Worm (Caenorhabditis elegans): Measurements from ENCODE around the gene mnk-1.

DNA sequence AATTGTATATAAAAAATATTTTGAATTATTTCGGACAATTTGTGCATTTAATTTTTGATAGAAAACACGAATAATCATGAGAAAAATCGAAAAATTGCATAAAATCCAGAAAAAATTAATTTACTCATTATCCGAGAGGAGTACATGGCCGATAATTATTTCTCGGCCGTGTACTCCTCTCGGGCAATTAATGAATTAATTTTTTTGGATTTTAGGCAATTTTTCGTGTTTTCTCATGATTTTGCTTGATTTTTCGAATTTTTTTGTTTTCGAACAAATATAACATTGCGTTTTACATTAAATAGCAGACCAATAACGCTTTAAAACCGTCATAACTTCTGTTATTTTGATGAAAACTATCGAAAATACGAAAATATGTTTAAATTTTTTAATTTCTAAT is 16.9 kb downstream of the mnk-1 start:
- TF ChIP-seq lin-13 (GFP tag; optimal IDR thresholded peaks at IDR 0.05) (peak; percentile 13), lin-11 (tag; optimal IDR thresholded peaks at IDR 0.05) (no peak), R02D3.7 (tag; optimal IDR thresholded peaks at IDR 0.05) (peak; percentile 12), nhr-77 (tag; optimal IDR thresholded peaks at IDR 0.05) (no peak), mbf-1 (tag; optimal IDR thresholded peaks at IDR 0.05) (no peak), lin-39 (tag; optimal IDR thresholded peaks at IDR 0.05) (no peak), crh-2 (tag; optimal IDR thresholded peaks at IDR 0.05) (peak; percentile 58), C34F6.9 (tag; optimal IDR thresholded peaks at IDR 0.05) (peak; percentile 63), fos-1 (tag; optimal IDR thresholded peaks at IDR 0.05) (peak; percentile 38), nhr-12 (tag; optimal IDR thresholded peaks at IDR 0.05) (no peak), alr-1 (tag; optimal IDR thresholded peaks at IDR 0.05) (no peak), snpc-4 (tag; optimal IDR thresholded peaks at IDR 0.05) (no peak), mdl-1 (tag; optimal IDR thresholded peaks at IDR 0.05) (no peak), nhr-23 (tag; optimal IDR thresholded peaks at IDR 0.05) (no peak)

All from whole organism, L2 larva.